Worm (Caenorhabditis elegans): Measurements from ENCODE around the gene fbxb-30.
"Not testable (repeated sequence)": the region's sequence is repeated elsewhere in the genome, so short reads cannot be mapped to it uniquely, and the experiment has no call there.

- not testable (repeated sequence) for TF ChIP-seq let-607 (tag; optimal IDR thresholded peaks at IDR 0.05); Y67H2A.10 (GFP tag; conservative IDR thresholded peaks at IDR 0.05); akir-1 (GFP tag; optimal IDR thresholded peaks at IDR 0.05); C17E4.6 (GFP tag; IDR thresholded peaks at IDR 0.05); attf-3 (GFP tag; conservative IDR thresholded peaks at IDR 0.05); lin-26 (GFP tag; IDR thresholded peaks at IDR 0.05); F57C9.4 (tag; optimal IDR thresholded peaks at IDR 0.05); unc-62 (GFP tag; optimal IDR thresholded peaks at IDR 0.05); ama-1 (optimal IDR thresholded peaks at IDR 0.05); ama-1 (GFP tag; optimal IDR thresholded peaks at IDR 0.05); nhr-90 (tag; optimal IDR thresholded peaks at IDR 0.05); nhr-80 (tag; optimal IDR thresholded peaks at IDR 0.05); aptf-3 (GFP tag; IDR thresholded peaks at IDR 0.05); egl-18 (GFP tag; IDR thresholded peaks at IDR 0.05)
These were observed 23.4 kb upstream of the fbxb-30 start, which contains the start of gene btb-11 for ce11 chrII:1024684-1025083.

Data from whole organism, young adult.